Fruit fly (Drosophila melanogaster): ENCODE data around the gene CG14989.

- TF ChIP-seq CTCF (optimal IDR thresholded peaks at IDR 0.05) = no peak
- TF ChIP-seq CG8478 (optimal IDR thresholded peaks at IDR 0.05) = no peak
These were observed 28.0 kb upstream of the CG14989 start, which contains the start of gene Ugt305A1 for dm6 chr3L:4059293-4059820.

Data from S2 (cell line).